Worm (Caenorhabditis elegans) whole organism, L3 larva: ENCODE measurements around the gene droe-4.

Experiments used
- R02D3.7 ChIP-seq: fragments of 150-350 bp; optimal IDR thresholded peaks from 2 replicates; lab custom pipeline; 2014; ENCODE audit warnings: missing biosample characterization, missing genetic modification characterization
- ZK546.5 ChIP-seq: sonication (generic microtip); optimal IDR thresholded peaks from 2 replicates; lab custom pipeline; 2017; ENCODE audit warnings: missing biosample characterization, missing genetic modification characterization
- aly-2 ChIP-seq: fragments of 150-350 bp; optimal IDR thresholded peaks from 2 replicates; lab custom pipeline; 2014; ENCODE audit warnings: missing biosample characterization, missing genetic modification characterization
- ama-1 ChIP-seq: fragments of 150-350 bp; optimal IDR thresholded peaks from 2 replicates; lab custom pipeline; 2018
- ceh-16 ChIP-seq: sonication (generic microtip); optimal IDR thresholded peaks from 2 replicates; lab custom pipeline; 2017; ENCODE audit warnings: missing biosample characterization, missing genetic modification characterization
- ceh-28 ChIP-seq: fragments of 150-350 bp; optimal IDR thresholded peaks from 2 replicates; lab custom pipeline; 2014; ENCODE audit warnings: missing biosample characterization, missing genetic modification reagents, missing genetic modification characterization
- ceh-9 ChIP-seq: sonication (generic microtip); optimal IDR thresholded peaks from 2 replicates; lab custom pipeline; 2018; ENCODE audit warnings: missing biosample characterization, missing genetic modification characterization
- egl-27 ChIP-seq: sonication (generic microtip); optimal IDR thresholded peaks from 4 replicates; lab custom pipeline; 2017; ENCODE audit warnings: missing biosample characterization, missing genetic modification reagents, missing genetic modification characterization
- elt-1 ChIP-seq: fragments of 150-350 bp; optimal IDR thresholded peaks from 2 replicates; lab custom pipeline; 2014; ENCODE audit warnings: missing biosample characterization, missing genetic modification characterization
- elt-2 ChIP-seq: sonication (generic microtip); optimal IDR thresholded peaks from 2 replicates; lab custom pipeline; 2016; ENCODE audit warnings: missing genetic modification reagents, mild to moderate bottlenecking, missing genetic modification characterization, missing compliant biosample characterization
- eor-1 ChIP-seq, 2 experiments: fragments of 150-350 bp; optimal IDR thresholded peaks; 2 replicates each; lab custom pipeline; 2014 to 2018; ENCODE audit warnings: missing biosample characterization in 2 of 2, missing genetic modification characterization in 2 of 2
- fkh-10 ChIP-seq: sonication (generic microtip); optimal IDR thresholded peaks from 2 replicates; lab custom pipeline; 2017; ENCODE audit warnings: missing biosample characterization, missing genetic modification reagents, missing genetic modification characterization
- fkh-2 ChIP-seq: fragments of 150-350 bp; optimal IDR thresholded peaks from 2 replicates; lab custom pipeline; 2014; ENCODE audit warnings: missing biosample characterization, missing genetic modification reagents, missing genetic modification characterization
- fos-1 ChIP-seq: fragments of 150-350 bp; optimal IDR thresholded peaks from 2 replicates; lab custom pipeline; 2014; ENCODE audit warnings: missing biosample characterization, missing genetic modification characterization
- hmg-11 ChIP-seq: sonication (generic microtip); optimal IDR thresholded peaks from 2 replicates; lab custom pipeline; 2016; ENCODE audit warnings: missing genetic modification characterization, missing compliant biosample characterization
- jun-1 ChIP-seq: fragments of 150-350 bp; optimal IDR thresholded peaks from 2 replicates; lab custom pipeline; 2014; ENCODE audit warnings: missing biosample characterization, missing genetic modification reagents, missing genetic modification characterization
- lin-15B ChIP-seq: fragments of 150-350 bp; optimal IDR thresholded peaks from 2 replicates; lab custom pipeline; 2014; ENCODE audit warnings: missing biosample characterization, missing genetic modification characterization
- lin-39 ChIP-seq: fragments of 150-350 bp; optimal IDR thresholded peaks from 2 replicates; lab custom pipeline; 2018; ENCODE audit warnings: missing biosample characterization, missing genetic modification reagents, missing genetic modification characterization
- lsy-12 ChIP-seq: sonication (generic microtip); optimal IDR thresholded peaks from 2 replicates; lab custom pipeline; 2016; ENCODE audit warnings: mild to moderate bottlenecking, missing genetic modification characterization, missing compliant biosample characterization
- mml-1 ChIP-seq: fragments of 150-350 bp; sonication (generic microtip); optimal IDR thresholded peaks from 3 replicates; lab custom pipeline; 2014; ENCODE audit warnings: missing biosample characterization, missing genetic modification characterization
- nfya-1 ChIP-seq: sonication (generic microtip); optimal IDR thresholded peaks from 2 replicates; lab custom pipeline; 2017; ENCODE audit warnings: missing genetic modification characterization, mild to moderate bottlenecking, missing compliant biosample characterization, antibody characterized with exemption, moderate library complexity; ENCODE audit not compliant: insufficient read depth
- nhr-11 ChIP-seq: fragments of 150-350 bp; optimal IDR thresholded peaks from 2 replicates; lab custom pipeline; 2014; ENCODE audit warnings: missing biosample characterization, missing genetic modification characterization
- nhr-23 ChIP-seq: fragments of 150-350 bp; optimal IDR thresholded peaks from 2 replicates; lab custom pipeline; 2014; ENCODE audit warnings: missing biosample characterization, missing genetic modification reagents, missing genetic modification characterization
- nhr-25 ChIP-seq: sonication (generic microtip); optimal IDR thresholded peaks from 2 replicates; lab custom pipeline; 2017; ENCODE audit warnings: missing biosample characterization, missing genetic modification characterization
- nhr-28 ChIP-seq: fragments of 150-350 bp; optimal IDR thresholded peaks from 2 replicates; lab custom pipeline; 2014; ENCODE audit warnings: missing biosample characterization, missing genetic modification characterization
- nhr-43 ChIP-seq: sonication (generic microtip); optimal IDR thresholded peaks from 2 replicates; lab custom pipeline; 2016; ENCODE audit warnings: mild to moderate bottlenecking, missing genetic modification characterization, missing compliant biosample characterization; ENCODE audit not compliant: poor library complexity, severe bottlenecking
- nhr-67 ChIP-seq: fragments of 150-350 bp; optimal IDR thresholded peaks from 2 replicates; lab custom pipeline; 2014; ENCODE audit warnings: missing biosample characterization, missing genetic modification characterization
- nhr-76 ChIP-seq: fragments of 150-350 bp; sonication (generic microtip); optimal IDR thresholded peaks from 5 replicates; lab custom pipeline; 2014; ENCODE audit warnings: missing biosample characterization, missing genetic modification characterization
- nhr-77 ChIP-seq: fragments of 150-350 bp; optimal IDR thresholded peaks from 2 replicates; lab custom pipeline; 2014; ENCODE audit warnings: missing biosample characterization, missing genetic modification characterization
- pha-4 ChIP-seq: fragments of 150-350 bp; optimal IDR thresholded peaks from 2 replicates; lab custom pipeline; 2014; ENCODE audit warnings: missing biosample characterization, missing genetic modification reagents, missing genetic modification characterization
- pqm-1 ChIP-seq: fragments of 150-350 bp; optimal IDR thresholded peaks from 2 replicates; lab custom pipeline; 2017; ENCODE audit warnings: missing biosample characterization, missing genetic modification characterization, inconsistent platforms
- sea-2 ChIP-seq: fragments of 150-350 bp; sonication (generic microtip); optimal IDR thresholded peaks from 4 replicates; lab custom pipeline; 2014; ENCODE audit warnings: missing biosample characterization, missing genetic modification reagents, missing genetic modification characterization
- skn-1 ChIP-seq: fragments of 150-350 bp; optimal IDR thresholded peaks from 2 replicates; lab custom pipeline; 2014; ENCODE audit warnings: missing biosample characterization, missing genetic modification characterization
- snpc-4 ChIP-seq: fragments of 150-350 bp; optimal IDR thresholded peaks from 2 replicates; lab custom pipeline; 2014; ENCODE audit warnings: missing biosample characterization, missing genetic modification characterization
- tbx-2 ChIP-seq: sonication (generic microtip); optimal IDR thresholded peaks from 2 replicates; lab custom pipeline; 2016; ENCODE audit warnings: mild to moderate bottlenecking, missing genetic modification characterization, missing compliant biosample characterization
- unc-62 ChIP-seq: fragments of 150-350 bp; sonication (generic microtip); optimal IDR thresholded peaks from 4 replicates; lab custom pipeline; 2014; ENCODE audit warnings: missing biosample characterization, missing genetic modification reagents, missing genetic modification characterization

The droe-4 gene

DNA sequence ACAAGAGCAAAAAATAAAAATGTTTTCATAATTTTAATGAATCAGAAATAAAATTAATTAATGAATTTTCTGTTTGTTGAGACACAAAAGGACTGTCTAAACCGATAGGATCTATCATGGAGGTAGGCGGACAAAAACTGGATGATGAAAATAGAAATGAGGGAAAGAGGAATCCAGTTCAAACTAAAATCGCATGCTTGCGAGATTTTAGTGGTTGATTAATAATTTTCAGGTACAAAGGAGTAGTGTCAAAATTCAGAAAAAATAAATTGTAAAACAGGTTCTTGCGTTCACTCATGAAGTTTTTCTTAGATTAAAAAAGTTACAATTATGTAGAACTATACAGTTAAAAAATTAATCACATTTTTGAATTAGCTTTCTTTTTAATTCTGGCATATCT is 34.9 kb downstream of the droe-4 start, which contains the start of gene T08G5.3:
Gene T08G5.3, minus strand, starts transcription at position 101 of the 400 bp plus-strand sequence.
- no peak for TF ChIP-seq ceh-16
- no peak for TF ChIP-seq ama-1 (lab: Kevin White, UChicago)
- TF ChIP-seq ceh-28 (tag; lab: Kevin White, UChicago): no peak
- no peak for TF ChIP-seq fos-1
- no peak for TF ChIP-seq aly-2 (tag; lab: Kevin White, UChicago)
- TF ChIP-seq nfya-1 (tag; lab: Kevin White, UChicago): no peak
- TF ChIP-seq fkh-10 (GFP tag; lab: Kevin White, UChicago): no peak
- no peak for TF ChIP-seq nhr-11 (tag; lab: Kevin White, UChicago)
- no peak for TF ChIP-seq nhr-25 (tag; lab: Kevin White, UChicago)
- TF ChIP-seq ZK546.5 (tag; lab: Kevin White, UChicago): no peak
- TF ChIP-seq nhr-76: no peak
- TF ChIP-seq eor-1 (tag; optimal IDR thresholded peaks at IDR 0.05; lab: Kevin White, UChicago): no peak
- no peak for TF ChIP-seq pha-4
- TF ChIP-seq elt-1 (tag; lab: Kevin White, UChicago): no peak
- no peak for TF ChIP-seq mml-1
- no peak for TF ChIP-seq fkh-2
- TF ChIP-seq unc-62: no peak
- no peak for TF ChIP-seq jun-1
- TF ChIP-seq, all 47 proteins: peak for 0

DNA sequence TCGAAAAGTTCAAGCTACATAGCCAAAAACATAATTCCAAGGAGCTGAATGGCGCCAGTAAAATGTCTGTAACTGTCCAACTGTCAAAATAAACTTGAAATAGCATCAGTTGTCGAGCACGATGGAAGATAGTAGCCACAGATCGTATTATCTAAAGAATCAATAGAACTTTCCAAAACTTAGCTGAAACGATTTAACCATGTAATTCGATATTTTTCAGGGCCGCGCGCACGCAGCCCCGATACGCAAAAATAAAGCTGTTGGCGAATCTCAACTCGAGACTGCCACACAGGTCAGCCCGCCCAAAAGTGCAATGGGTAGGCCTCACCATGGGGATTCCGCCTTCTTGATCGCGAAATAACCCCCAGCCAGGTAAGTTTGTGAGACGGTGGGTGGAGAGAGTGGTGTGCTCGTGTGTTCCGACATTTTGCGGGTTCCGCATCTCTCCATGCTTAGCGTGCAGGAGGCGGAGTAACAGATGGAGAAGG is 35.8 kb downstream of the droe-4 start:
- TF ChIP-seq nfya-1 (tag; lab: Kevin White, UChicago) (peak; percentile 28), nhr-67 (no peak), elt-1 (tag; lab: Kevin White, UChicago) (no peak), hmg-11 (tag; lab: Kevin White, UChicago) (no peak), mml-1 (no peak), R02D3.7 (peak; percentile 21), nhr-77 (tag; lab: Kevin White, UChicago) (peak; percentile 23), ceh-28 (tag; lab: Kevin White, UChicago) (peak; percentile 37), nhr-23 (tag; lab: Kevin White, UChicago) (peak; percentile 14), fos-1 (no peak), tbx-2 (tag; lab: Kevin White, UChicago) (peak; percentile 40), nhr-28 (tag; lab: Kevin White, UChicago) (no peak), ceh-16 (no peak), ama-1 (lab: Kevin White, UChicago) (peak; percentile 94), sea-2 (GFP tag; lab: Kevin White, UChicago) (no peak), lsy-12 (peak; percentile 71), snpc-4 (tag; lab: Kevin White, UChicago) (peak; percentile 94), lin-15B (peak; percentile 22), nhr-43 (tag; lab: Kevin White, UChicago) (peak; percentile 78), elt-2 (peak; percentile 61), jun-1 (no peak), lin-39 (tag; lab: Kevin White, UChicago) (no peak), skn-1 (no peak), pqm-1 (peak; percentile 24)

DNA sequence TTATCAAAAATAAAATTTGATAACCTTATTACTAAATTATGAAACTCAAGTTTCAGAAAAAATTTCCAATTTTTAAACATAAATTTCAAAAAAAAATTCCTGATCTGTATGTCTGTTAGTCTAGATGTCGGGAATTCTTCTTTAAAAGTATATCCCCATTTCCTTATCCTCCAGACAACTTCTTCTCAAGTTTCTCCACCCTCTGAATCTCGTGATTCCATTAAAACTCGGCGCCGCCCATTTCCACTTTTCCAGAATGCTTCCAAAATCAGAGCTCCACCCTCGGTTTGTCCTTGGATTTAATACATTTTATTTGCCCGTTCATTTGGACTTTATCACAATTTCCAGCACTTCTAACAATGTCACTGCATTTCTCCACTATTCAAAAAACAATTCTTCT is 41.2 kb downstream of the droe-4 start, which contains the start of gene ins-10:
Gene ins-10, plus strand, starts transcription at position 301 of the 400 bp plus-strand sequence.
- TF ChIP-seq egl-27 (tag; lab: Kevin White, UChicago): no peak
- no peak for TF ChIP-seq lsy-12
- no peak for TF ChIP-seq fkh-10 (GFP tag; lab: Kevin White, UChicago)
- TF ChIP-seq snpc-4 (tag; lab: Kevin White, UChicago): no peak
- TF ChIP-seq nhr-23 (tag; lab: Kevin White, UChicago): no peak
- TF ChIP-seq R02D3.7: no peak
- no peak for TF ChIP-seq lin-15B
- TF ChIP-seq ceh-16: no peak
- TF ChIP-seq sea-2 (GFP tag; lab: Kevin White, UChicago): no peak
- TF ChIP-seq nhr-77 (tag; lab: Kevin White, UChicago): no peak
- TF ChIP-seq ceh-9 (tag; lab: Kevin White, UChicago): no peak

DNA sequence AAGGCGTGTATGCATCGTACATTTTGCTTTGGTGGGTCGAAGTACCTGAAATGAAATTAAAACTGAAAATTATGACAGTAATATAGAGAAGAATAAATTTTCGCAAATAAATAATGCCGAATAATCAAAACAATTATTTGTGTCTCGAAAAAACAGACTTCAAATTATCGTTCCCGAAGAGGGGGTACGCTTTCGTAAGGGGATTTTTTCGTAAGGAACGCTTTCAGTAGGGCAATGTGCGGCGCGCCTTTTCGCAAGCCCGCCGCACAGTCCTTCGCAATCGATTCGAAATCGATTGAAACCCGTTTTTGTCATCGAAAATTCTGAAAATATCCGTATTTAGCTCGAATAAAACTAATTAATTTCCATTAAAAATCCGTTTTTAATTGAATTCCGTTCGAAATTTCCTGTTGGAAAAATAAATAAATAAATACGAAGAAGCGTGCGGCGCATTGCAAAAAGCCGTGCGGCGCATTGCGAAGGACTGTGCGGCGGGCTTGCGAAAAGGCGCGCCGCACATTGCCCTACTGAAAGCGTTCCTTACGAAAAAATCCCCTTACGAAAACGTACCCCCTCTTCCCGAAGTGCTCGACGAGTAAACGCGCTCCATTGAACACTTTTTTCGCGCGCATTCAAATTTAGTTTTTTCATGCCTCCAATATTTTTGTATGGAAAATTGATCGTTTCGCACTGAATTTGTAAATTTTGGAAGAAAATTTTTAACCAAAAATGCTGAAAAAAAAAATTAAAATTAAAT is 46.0 kb downstream of the droe-4 start, which contains the start of gene vps-39:
Gene vps-39, minus strand, starts transcription at position 51 of the 757 bp plus-strand sequence.
- TF ChIP-seq elt-2 (peak; percentile 24), hmg-11 (tag; lab: Kevin White, UChicago) (peak; percentile 49), R02D3.7 (peak; percentile 50), lin-15B (peak; percentile 28), nhr-43 (tag; lab: Kevin White, UChicago) (peak; percentile 20)
